Worm (Caenorhabditis elegans): Measurements from ENCODE around the gene hpo-34.

- TF ChIP-seq Y67H2A.10 (GFP tag; conservative IDR thresholded peaks at IDR 0.05), result no peak
- TF ChIP-seq Y79H2A.3 (GFP tag; conservative IDR thresholded peaks at IDR 0.05), result no peak
These were observed 27.8 kb upstream of the hpo-34 start, which contains the start of gene selt-1.1 for ce11 chrX:11546445-11547275.

Measured in whole organism, young adult.